Fruit fly (Drosophila melanogaster) whole organism, prepupa: Measurements from ENCODE around the gene Myo31DF.

Experiments used
- CG11294 ChIP-seq: fragments of 200-800 bp; sonication (Bioruptor generic); IDR thresholded peaks from 2 replicates; pipeline ENCODE4 v1.3.6; 2022; ENCODE audit warnings: missing biosample characterization, missing genetic modification characterization
- CG11762 ChIP-seq: fragments of 200-800 bp; sonication (Bioruptor generic); optimal IDR thresholded peaks from 3 replicates; lab custom pipeline; 2016; ENCODE audit warnings: missing biosample characterization, missing genetic modification characterization; ENCODE audit not compliant: insufficient read depth
- CG15336 ChIP-seq: fragments of 200-800 bp; sonication (Bioruptor generic); IDR thresholded peaks from 2 replicates; pipeline ENCODE4 v1.3.6; 2022; ENCODE audit warnings: missing biosample characterization, missing genetic modification characterization
- CG16779 ChIP-seq: fragments of 200-800 bp; sonication (Bioruptor generic); optimal IDR thresholded peaks from 3 replicates; lab custom pipeline; 2017; ENCODE audit warnings: missing biosample characterization, mild to moderate bottlenecking, missing genetic modification characterization
- CG3032 ChIP-seq: fragments of 200-800 bp; optimal IDR thresholded peaks from 2 replicates; lab custom pipeline; 2019; ENCODE audit warnings: missing biosample characterization, mild to moderate bottlenecking, missing genetic modification characterization, moderate library complexity
- CG32006 ChIP-seq: fragments of 200-800 bp; sonication (Bioruptor generic); optimal IDR thresholded peaks from 3 replicates; lab custom pipeline; 2017; ENCODE audit warnings: missing biosample characterization, mild to moderate bottlenecking, missing genetic modification characterization
- CG34406 ChIP-seq: fragments of 200-800 bp; sonication (Bioruptor generic); optimal IDR thresholded peaks from 3 replicates; lab custom pipeline; 2016; ENCODE audit warnings: missing biosample characterization, missing genetic modification characterization
- CG6163 ChIP-seq: fragments of 200-800 bp; sonication (Bioruptor generic); IDR thresholded peaks from 3 replicates; pipeline ENCODE4 v1.3.6; 2022; ENCODE audit warnings: missing biosample characterization, missing genetic modification characterization
- CG6276 ChIP-seq: fragments of 200-800 bp; sonication (Bioruptor generic); optimal IDR thresholded peaks from 2 replicates; lab custom pipeline; 2017; ENCODE audit warnings: missing biosample characterization, mild to moderate bottlenecking, missing genetic modification characterization
- CG6854 ChIP-seq: fragments of 200-800 bp; sonication (Bioruptor generic); optimal IDR thresholded peaks from 2 replicates; lab custom pipeline; 2017; ENCODE audit warnings: missing biosample characterization, mild to moderate bottlenecking, missing genetic modification characterization
- CG7368 ChIP-seq: fragments of 200-800 bp; sonication (Bioruptor generic); optimal IDR thresholded peaks from 3 replicates; lab custom pipeline; 2016; ENCODE audit warnings: missing biosample characterization, missing genetic modification characterization
- CG8119 ChIP-seq: fragments of 200-800 bp; sonication (Bioruptor generic); IDR thresholded peaks from 3 replicates; pipeline ENCODE4 v1.3.6; 2022; ENCODE audit warnings: missing biosample characterization, missing genetic modification characterization
- CG9139 ChIP-seq: fragments of 200-800 bp; sonication (Bioruptor generic); optimal IDR thresholded peaks from 3 replicates; lab custom pipeline; 2017; ENCODE audit warnings: missing biosample characterization, mild to moderate bottlenecking, missing genetic modification characterization
- Eip75B ChIP-seq: fragments of 200-800 bp; sonication (Bioruptor generic); optimal IDR thresholded peaks from 3 replicates; lab custom pipeline; 2016; ENCODE audit warnings: missing biosample characterization, missing genetic modification characterization
- Eip78C ChIP-seq: fragments of 200-800 bp; sonication (Bioruptor generic); peaks from one replicate; lab custom pipeline; 2016; ENCODE audit warnings: missing biosample characterization, missing genetic modification characterization
- Ets21C ChIP-seq: fragments of 200-800 bp; sonication (Bioruptor generic); optimal IDR thresholded peaks from 3 replicates; lab custom pipeline; 2016; ENCODE audit warnings: missing biosample characterization, missing genetic modification characterization
- Ets96B ChIP-seq: fragments of 200-800 bp; optimal IDR thresholded peaks from 2 replicates; lab custom pipeline; 2019; ENCODE audit warnings: missing biosample characterization, mild to moderate bottlenecking, missing genetic modification characterization, moderate library complexity
- Hr38 ChIP-seq: sonication (Bioruptor generic); optimal IDR thresholded peaks from 2 replicates; lab custom pipeline; 2016; ENCODE audit warnings: missing biosample characterization, missing genetic modification characterization
- Hr4 ChIP-seq: fragments of 200-800 bp; sonication (Bioruptor generic); optimal IDR thresholded peaks from 3 replicates; lab custom pipeline; 2016; ENCODE audit warnings: missing biosample characterization, missing genetic modification characterization
- OdsH ChIP-seq: fragments of 200-800 bp; sonication (Bioruptor generic); optimal IDR thresholded peaks from 3 replicates; lab custom pipeline; 2016; ENCODE audit warnings: missing biosample characterization, missing genetic modification characterization
- Sox102F ChIP-seq: fragments of 200-800 bp; sonication (Bioruptor generic); optimal IDR thresholded peaks from 2 replicates; lab custom pipeline; 2016; ENCODE audit warnings: missing biosample characterization, mild to moderate bottlenecking, missing genetic modification characterization
- Sox14 ChIP-seq: fragments of 200-800 bp; sonication (Bioruptor generic); optimal IDR thresholded peaks from 3 replicates; lab custom pipeline; 2016; ENCODE audit warnings: missing biosample characterization, missing genetic modification characterization
- eg ChIP-seq: fragments of 200-800 bp; sonication (Bioruptor generic); IDR thresholded peaks from 3 replicates; pipeline ENCODE4 v1.3.6; 2022; ENCODE audit warnings: missing biosample characterization, missing genetic modification characterization
- fd59A ChIP-seq: fragments of 200-800 bp; sonication (Bioruptor generic); optimal IDR thresholded peaks from 2 replicates; lab custom pipeline; 2017; ENCODE audit warnings: missing biosample characterization, mild to moderate bottlenecking, missing genetic modification characterization, missing genetic modification reagents
- fd85E ChIP-seq: fragments of 200-800 bp; sonication (Bioruptor generic); optimal IDR thresholded peaks from 3 replicates; lab custom pipeline; 2016; ENCODE audit warnings: missing biosample characterization, missing genetic modification characterization
- fkh ChIP-seq: fragments of 200-800 bp; sonication (Bioruptor generic); optimal IDR thresholded peaks from 3 replicates; lab custom pipeline; 2017; ENCODE audit warnings: missing biosample characterization, mild to moderate bottlenecking, missing genetic modification characterization, moderate library complexity
- spab ChIP-seq: fragments of 200-800 bp; sonication (Bioruptor generic); optimal IDR thresholded peaks from 2 replicates; lab custom pipeline; 2017; ENCODE audit warnings: missing biosample characterization, mild to moderate bottlenecking, missing genetic modification characterization, missing genetic modification reagents
- ss ChIP-seq, 2 experiments: fragments of 200-800 bp; sonication (Bioruptor generic); optimal IDR thresholded peaks; 2 replicates in 1 of 2; 3 replicates in 1 of 2; lab custom pipeline; 2017 to 2018; ENCODE audit warnings: mild to moderate bottlenecking in 2 of 2, missing biosample characterization in 2 of 2, missing genetic modification characterization in 2 of 2, moderate library complexity in 1 of 2
- svp ChIP-seq: fragments of 200-800 bp; sonication (Bioruptor generic); peaks from one replicate; lab custom pipeline; 2016; ENCODE audit warnings: missing biosample characterization, missing genetic modification characterization

The Myo31DF gene

dm6 chr2L:10548814-10549423 lies 42.3 kb upstream of the Myo31DF start:
- TF ChIP-seq Hr38 (GFP tag; lab: Kevin White, UChicago) (no peak), Eip75B (GFP tag; lab: Kevin White, UChicago) (no peak), CG6163 (GFP tag; lab: Robert Waterston, UW) (no peak), Sox102F (GFP tag; lab: Kevin White, UChicago) (no peak), fd85E (no peak), Ets21C (GFP tag; lab: Kevin White, UChicago) (no peak), ss (GFP tag; optimal IDR thresholded peaks at IDR 0.05; lab: Kevin White, UChicago) (no peak), spab (GFP tag; lab: Kevin White, UChicago) (no peak)

DNA sequence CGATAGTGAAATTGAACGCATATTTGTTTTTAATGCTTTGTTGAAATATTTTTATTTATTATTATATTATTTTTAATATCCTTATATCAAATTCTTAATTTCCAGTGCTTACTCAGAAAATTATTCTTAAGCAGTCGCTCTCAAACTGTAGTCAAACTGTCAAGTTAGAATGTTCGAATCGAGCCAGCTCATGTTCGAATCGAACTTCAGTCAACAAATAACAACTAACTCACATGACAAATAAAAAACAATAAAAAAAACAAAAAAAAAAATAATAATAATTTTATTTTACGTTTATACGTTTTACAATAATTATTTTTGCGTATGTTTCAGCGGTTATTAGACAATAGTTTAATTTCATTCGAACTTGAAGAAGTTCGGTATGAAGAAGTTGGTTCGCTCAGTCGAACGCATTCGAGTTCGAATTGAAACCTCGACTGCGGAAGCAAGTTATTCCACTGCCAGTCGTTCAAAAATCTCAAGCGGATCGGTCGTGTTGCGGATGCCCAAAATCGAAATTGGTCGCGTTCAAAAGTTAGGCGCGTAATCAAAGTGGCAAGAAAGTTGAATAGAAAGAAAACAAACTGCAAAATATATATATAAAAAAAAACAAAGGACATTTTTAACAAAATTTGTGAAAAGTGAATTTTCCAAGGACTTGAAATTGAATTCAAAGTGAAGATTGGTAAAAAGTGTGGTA lies 38.0 kb upstream of the Myo31DF start, which contains the start of gene Trim9:
TSS of gene Trim9 (plus strand) at position 463 of the 700 bp plus-strand sequence.
- TF ChIP-seq CG11762 (GFP tag; lab: Kevin White, UChicago) (no peak), svp (GFP tag; lab: Kevin White, UChicago) (no peak), CG3032 (tag; lab: Kevin White, UChicago) (no peak), fd59A (GFP tag; lab: Kevin White, UChicago) (no peak), CG34406 (GFP tag; lab: Kevin White, UChicago) (no peak), CG6163 (GFP tag; lab: Robert Waterston, UW) (peak; percentile 32; the same call in 1 of the 3 replicates), CG6854 (GFP tag; lab: Kevin White, UChicago) (no peak), eg (GFP tag; lab: Robert Waterston, UW) (0 out of 3 replicates have a peak, but pooled peaks have one; percentile 6), Ets96B (tag; lab: Kevin White, UChicago) (no peak), CG8119 (no peak)

DNA sequence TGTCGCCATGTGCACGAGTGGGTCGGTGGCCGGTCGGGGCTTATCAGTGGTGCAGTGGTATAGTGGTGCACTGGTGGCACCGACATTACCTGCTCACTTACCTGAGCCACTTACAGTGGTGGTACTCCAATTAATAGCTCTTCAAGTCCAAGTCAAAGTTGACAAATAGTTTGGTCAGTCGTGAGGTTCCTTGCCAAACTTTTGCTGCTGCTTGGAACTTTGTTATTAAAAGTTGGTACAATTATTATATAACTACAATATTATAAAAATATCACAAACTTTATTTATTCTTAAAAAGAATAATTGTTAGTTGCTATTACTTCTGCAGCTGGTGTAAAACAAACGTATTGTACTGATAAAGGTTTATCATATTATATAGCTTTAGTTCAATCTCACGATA lies 37.4 kb upstream of the Myo31DF start:
- TF ChIP-seq CG6163 (GFP tag; lab: Robert Waterston, UW), result 0 out of 3 replicates have a peak, but pooled peaks have one; percentile 11
- TF ChIP-seq Ets96B (tag; lab: Kevin White, UChicago), result no peak
- peak; percentile 11 for TF ChIP-seq svp (GFP tag; lab: Kevin White, UChicago)
- peak; percentile 15 for TF ChIP-seq Eip78C (GFP tag; lab: Kevin White, UChicago)

DNA sequence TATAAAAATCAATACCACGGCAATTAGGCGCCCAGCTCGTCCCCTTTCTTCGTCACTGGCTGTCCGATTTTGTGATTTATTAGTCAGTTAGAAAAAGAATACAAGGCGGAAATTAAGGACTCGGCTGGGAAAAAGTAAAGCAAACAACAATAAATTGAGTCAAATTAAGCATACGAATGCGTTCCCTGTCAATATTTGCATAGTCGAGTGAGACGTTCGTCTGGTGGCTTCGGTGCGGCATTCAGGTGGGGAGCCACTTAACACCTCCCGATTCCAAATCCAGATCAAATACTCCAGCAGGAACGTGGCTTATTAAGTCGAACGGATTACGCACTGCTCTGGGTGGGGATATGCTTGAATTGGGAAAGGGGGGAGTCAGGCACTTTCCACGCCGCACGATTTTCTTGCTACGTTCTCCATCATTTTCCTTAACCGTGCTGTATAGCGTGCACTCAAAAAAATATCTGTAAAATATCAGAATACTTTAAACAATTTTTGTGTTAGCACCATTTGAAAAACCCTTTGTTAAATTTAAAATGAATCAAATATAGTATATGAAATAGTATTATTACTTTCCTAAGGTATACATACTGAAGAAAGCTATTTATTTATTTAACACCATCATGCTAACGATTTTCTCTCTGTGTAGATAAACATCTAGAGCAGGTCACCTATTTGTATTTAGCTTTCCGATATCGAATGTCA lies 36.6 kb upstream of the Myo31DF start:
- TF ChIP-seq CG7368 (GFP tag; lab: Kevin White, UChicago) (no peak), CG6276 (GFP tag; lab: Kevin White, UChicago) (no peak), CG11294 (GFP tag; lab: Robert Waterston, UW) (no peak), CG15336 (GFP tag; lab: Robert Waterston, UW) (peak; percentile 22; the same call in 1 of the 2 replicates), CG32006 (GFP tag; lab: Kevin White, UChicago) (peak; percentile 10), svp (GFP tag; lab: Kevin White, UChicago) (no peak), Ets96B (tag; lab: Kevin White, UChicago) (no peak), Hr4 (peak; percentile 4), Ets21C (GFP tag; lab: Kevin White, UChicago) (no peak), CG8119 (0 out of 3 replicates have a peak, but pooled peaks have one; percentile 30), Hr38 (GFP tag; lab: Kevin White, UChicago) (no peak), Sox14 (GFP tag; lab: Kevin White, UChicago) (no peak), fkh (GFP tag; lab: Kevin White, UChicago) (peak; percentile 42), eg (GFP tag; lab: Robert Waterston, UW) (no peak), CG9139 (GFP tag; lab: Kevin White, UChicago) (no peak), CG16779 (tag; lab: Kevin White, UChicago) (no peak), OdsH (peak; percentile 8)
